Worm (Caenorhabditis elegans) whole organism, L2 larva: ENCODE data around the gene Y40H4A.2.

Experiments
- ZK546.5 ChIP-seq: sonication (generic microtip); optimal IDR thresholded peaks from 2 replicates; lab custom pipeline; 2017; ENCODE audit warnings: missing biosample characterization, missing genetic modification characterization
- aly-2 ChIP-seq: fragments of 150-350 bp; optimal IDR thresholded peaks from 2 replicates; lab custom pipeline; 2014; ENCODE audit warnings: missing biosample characterization, missing genetic modification characterization
- ama-1 ChIP-seq: fragments of 150-350 bp; optimal IDR thresholded peaks from 2 replicates; lab custom pipeline; 2018; ENCODE audit warnings: inconsistent platforms
- ceh-82 ChIP-seq: fragments of 150-350 bp; optimal IDR thresholded peaks from 2 replicates; lab custom pipeline; 2014; ENCODE audit warnings: missing biosample characterization, missing genetic modification characterization
- dmd-4 ChIP-seq: sonication (generic microtip); optimal IDR thresholded peaks from 2 replicates; lab custom pipeline; 2017; ENCODE audit warnings: missing biosample characterization, missing genetic modification characterization
- elt-1 ChIP-seq: fragments of 150-350 bp; optimal IDR thresholded peaks from 2 replicates; lab custom pipeline; 2014; ENCODE audit warnings: missing biosample characterization, missing genetic modification characterization
- fos-1 ChIP-seq: fragments of 150-350 bp; optimal IDR thresholded peaks from 2 replicates; lab custom pipeline; 2014; ENCODE audit warnings: missing biosample characterization, missing genetic modification characterization
- lsy-2 ChIP-seq, 2 experiments: fragments of 150-350 bp in 1 of 2; sonication (generic microtip) in 1 of 2; optimal IDR thresholded peaks; 2 replicates each; lab custom pipeline; 2014 to 2017; ENCODE audit warnings: missing biosample characterization in 2 of 2, missing genetic modification characterization in 2 of 2
- mab-5 ChIP-seq: fragments of 150-350 bp; optimal IDR thresholded peaks from 2 replicates; lab custom pipeline; 2014; ENCODE audit warnings: missing biosample characterization, missing genetic modification characterization
- mbf-1 ChIP-seq: sonication (generic microtip); optimal IDR thresholded peaks from 2 replicates; lab custom pipeline; 2017; ENCODE audit warnings: missing biosample characterization, missing genetic modification characterization
- mdl-1 ChIP-seq, 2 experiments: fragments of 150-350 bp in 1 of 2; sonication (generic microtip) in 1 of 2; optimal IDR thresholded peaks; 2 replicates each; lab custom pipeline; 2017; ENCODE audit warnings: missing biosample characterization in 2 of 2, missing genetic modification characterization in 2 of 2
- nhr-10 ChIP-seq: sonication (generic microtip); optimal IDR thresholded peaks from 2 replicates; lab custom pipeline; 2017; ENCODE audit warnings: missing biosample characterization, missing genetic modification characterization
- nhr-12 ChIP-seq: fragments of 150-350 bp; optimal IDR thresholded peaks from 2 replicates; lab custom pipeline; 2014; ENCODE audit warnings: missing biosample characterization, missing genetic modification characterization
- nhr-129 ChIP-seq: fragments of 150-350 bp; optimal IDR thresholded peaks from 2 replicates; lab custom pipeline; 2014; ENCODE audit warnings: missing biosample characterization, missing genetic modification characterization
- nhr-21 ChIP-seq: fragments of 150-350 bp; optimal IDR thresholded peaks from 2 replicates; lab custom pipeline; 2014; ENCODE audit warnings: missing biosample characterization, missing genetic modification characterization
- nhr-23 ChIP-seq: fragments of 150-350 bp; optimal IDR thresholded peaks from 2 replicates; lab custom pipeline; 2014; ENCODE audit warnings: missing biosample characterization, missing genetic modification reagents, missing genetic modification characterization
- nhr-237 ChIP-seq: fragments of 150-350 bp; optimal IDR thresholded peaks from 2 replicates; lab custom pipeline; 2014; ENCODE audit warnings: missing biosample characterization, missing genetic modification characterization
- nhr-25 ChIP-seq: fragments of 150-350 bp; sonication (generic microtip); optimal IDR thresholded peaks from 3 replicates; lab custom pipeline; 2014; ENCODE audit warnings: missing biosample characterization, missing genetic modification characterization
- nhr-6 ChIP-seq: fragments of 150-350 bp; optimal IDR thresholded peaks from 2 replicates; lab custom pipeline; 2014; ENCODE audit warnings: missing biosample characterization, missing genetic modification characterization
- nhr-77 ChIP-seq: fragments of 150-350 bp; optimal IDR thresholded peaks from 2 replicates; lab custom pipeline; 2014; ENCODE audit warnings: missing biosample characterization, missing genetic modification characterization
- peb-1 ChIP-seq: fragments of 150-350 bp; optimal IDR thresholded peaks from 2 replicates; lab custom pipeline; 2014; ENCODE audit warnings: missing biosample characterization, missing genetic modification characterization
- sem-4 ChIP-seq: fragments of 150-350 bp; optimal IDR thresholded peaks from 2 replicates; lab custom pipeline; 2014; ENCODE audit warnings: missing biosample characterization, missing genetic modification reagents, missing genetic modification characterization
- sma-3 ChIP-seq: sonication (generic microtip); optimal IDR thresholded peaks from 2 replicates; lab custom pipeline; 2016; ENCODE audit warnings: missing genetic modification reagents, missing genetic modification characterization, missing compliant biosample characterization
- sma-9 ChIP-seq, 2 experiments: fragments of 150-350 bp in 1 of 2; sonication (generic microtip) in 1 of 2; optimal IDR thresholded peaks; 2 replicates each; lab custom pipeline; 2014 to 2016; ENCODE audit warnings: missing genetic modification characterization in 2 of 2, mild to moderate bottlenecking in 1 of 2, missing biosample characterization in 1 of 2, missing compliant biosample characterization in 1 of 2, missing genetic modification reagents in 1 of 2, moderate library complexity in 1 of 2
- snpc-4 ChIP-seq: fragments of 150-350 bp; optimal IDR thresholded peaks from 2 replicates; lab custom pipeline; 2014; ENCODE audit warnings: missing biosample characterization, missing genetic modification characterization
- unc-39 ChIP-seq: fragments of 150-350 bp; optimal IDR thresholded peaks from 2 replicates; lab custom pipeline; 2014; ENCODE audit warnings: missing biosample characterization, missing genetic modification characterization
- unc-62 ChIP-seq: fragments of 150-350 bp; optimal IDR thresholded peaks from 2 replicates; lab custom pipeline; 2014; ENCODE audit warnings: missing biosample characterization, missing genetic modification reagents, missing genetic modification characterization
- zag-1 ChIP-seq: fragments of 150-350 bp; optimal IDR thresholded peaks from 2 replicates; lab custom pipeline; 2014; ENCODE audit warnings: missing biosample characterization, missing genetic modification characterization
- ztf-1 ChIP-seq: fragments of 200-800 bp; sonication (Bioruptor generic); conservative IDR thresholded peaks from 2 replicates; pipeline ENCODE4 v1.3.6; 2022; ENCODE audit warnings: missing genetic modification characterization, missing compliant biosample characterization
- ztf-11 ChIP-seq: sonication (generic microtip); optimal IDR thresholded peaks from 2 replicates; lab custom pipeline; 2017; ENCODE audit warnings: missing biosample characterization, missing genetic modification characterization

The Y40H4A.2 gene

DNA sequence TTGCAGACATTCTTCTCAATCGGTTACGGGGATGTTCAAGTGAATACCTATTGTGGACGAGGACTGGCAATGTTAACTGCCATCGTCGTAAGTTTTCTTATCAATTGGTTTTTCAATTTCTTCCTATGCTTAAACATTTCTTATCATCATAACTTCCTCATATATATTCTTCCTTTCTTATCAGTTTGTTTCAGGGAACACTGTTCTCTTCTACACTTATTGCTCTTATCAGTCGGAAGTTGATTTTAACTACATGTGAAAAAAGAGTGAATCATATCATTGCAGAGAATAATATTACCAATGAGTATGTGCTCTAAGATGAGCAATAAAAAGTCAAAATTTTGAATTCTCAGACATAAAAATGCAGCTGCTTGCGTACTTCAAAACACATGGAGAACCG, 43.1 kb downstream of the Y40H4A.2 start:
- TF ChIP-seq aly-2 (tag; lab: Kevin White, UChicago) (no peak), fos-1 (tag; lab: Kevin White, UChicago) (peak; percentile 96)

DNA sequence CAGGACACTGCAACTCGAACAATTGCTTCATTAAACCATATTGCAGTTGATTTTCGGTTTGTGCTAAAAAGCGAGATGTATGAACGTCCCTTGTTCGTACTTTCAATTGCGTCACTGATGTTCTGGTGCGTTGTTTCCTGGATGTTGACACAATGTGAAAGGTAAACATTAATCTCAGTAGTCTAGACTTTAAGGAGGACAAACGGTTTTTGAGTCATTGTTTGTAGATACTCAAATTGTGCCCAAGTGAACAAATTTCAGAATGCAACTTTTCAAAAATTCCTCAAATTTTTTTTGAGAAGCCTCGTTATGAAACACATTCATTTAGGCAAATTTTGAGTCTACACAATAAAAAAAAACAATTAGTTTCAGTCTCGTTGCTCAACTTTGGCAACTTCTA, 44.3 kb downstream of the Y40H4A.2 start:
- no peak for TF ChIP-seq sem-4 (tag; lab: Kevin White, UChicago)
- TF ChIP-seq mdl-1 (tag; optimal IDR thresholded peaks at IDR 0.05; lab: Kevin White, UChicago): no peak
- no peak for TF ChIP-seq dmd-4 (tag; lab: Kevin White, UChicago)
- TF ChIP-seq nhr-129: no peak
- TF ChIP-seq zag-1 (tag; lab: Kevin White, UChicago): no peak
- TF ChIP-seq lsy-2 (tag; optimal IDR thresholded peaks at IDR 0.05; lab: Kevin White, UChicago): no peak
- TF ChIP-seq nhr-12 (tag; lab: Kevin White, UChicago): no peak
- TF ChIP-seq sma-3 (GFP tag; lab: Kevin White, UChicago): no peak
- TF ChIP-seq nhr-237 (tag; lab: Kevin White, UChicago): no peak
- no peak for TF ChIP-seq nhr-10 (tag; lab: Kevin White, UChicago)
- TF ChIP-seq nhr-77 (tag; lab: Kevin White, UChicago): no peak
- TF ChIP-seq mab-5 (tag; lab: Kevin White, UChicago): no peak
- TF ChIP-seq peb-1 (tag; lab: Kevin White, UChicago): no peak
- no peak for TF ChIP-seq snpc-4 (tag; lab: Kevin White, UChicago)
- no peak for TF ChIP-seq ZK546.5 (tag; lab: Kevin White, UChicago)

DNA sequence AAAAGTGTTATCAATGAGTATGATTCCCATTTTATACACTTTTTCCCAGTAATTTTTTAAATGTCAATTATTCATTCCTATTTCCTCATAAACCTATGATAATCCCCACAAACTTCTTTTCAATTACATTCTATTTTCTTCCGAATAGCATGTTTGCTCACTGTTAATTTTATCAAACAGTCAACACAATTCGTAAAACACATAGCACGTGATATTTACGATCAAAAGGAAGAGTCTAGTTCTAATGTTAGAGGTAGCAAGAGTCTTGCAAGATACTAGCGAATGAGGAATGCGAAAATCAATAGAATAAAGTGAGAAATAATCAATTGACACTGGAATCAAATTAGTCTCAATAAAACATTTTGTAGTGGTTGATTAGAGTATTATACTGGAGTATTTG, 45.9 kb downstream of the Y40H4A.2 start:
- TF ChIP-seq unc-39 (tag; lab: Kevin White, UChicago) (no peak), sem-4 (tag; lab: Kevin White, UChicago) (no peak), mdl-1 (tag; optimal IDR thresholded peaks at IDR 0.05; lab: Kevin White, UChicago) (no peak), aly-2 (tag; lab: Kevin White, UChicago) (no peak), sma-9 (GFP tag; optimal IDR thresholded peaks at IDR 0.05; lab: Kevin White, UChicago) (no peak), sma-9 (tag; optimal IDR thresholded peaks at IDR 0.05; lab: Kevin White, UChicago) (no peak), nhr-6 (tag; lab: Kevin White, UChicago) (no peak), sma-3 (GFP tag; lab: Kevin White, UChicago) (no peak), ama-1 (lab: Kevin White, UChicago) (no peak)

DNA sequence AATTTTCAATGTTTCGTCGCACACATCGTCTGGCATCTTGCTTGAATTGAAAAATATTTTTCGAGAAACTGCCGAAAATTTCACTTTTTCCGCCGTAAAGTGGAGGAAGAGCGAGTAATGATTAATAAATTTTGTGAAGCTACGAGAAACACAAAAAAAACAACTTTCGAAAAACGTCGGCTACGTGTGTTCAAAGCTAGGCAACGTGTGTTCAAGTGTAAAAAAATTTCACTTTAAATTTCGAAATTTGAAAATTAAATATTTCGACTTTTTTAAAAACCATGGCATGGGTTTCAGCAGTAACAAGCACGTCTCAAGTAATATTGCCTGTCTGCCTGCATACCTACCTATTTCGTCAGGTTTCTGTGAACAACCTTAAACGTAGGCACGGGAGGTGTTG, 49.0 kb downstream of the Y40H4A.2 start, which contains the start of gene tag-191:
TSS of gene tag-191 (minus strand) at position 101 of the 400 bp plus-strand sequence.
- no peak for TF ChIP-seq unc-62 (GFP tag; lab: Kevin White, UChicago)
- TF ChIP-seq sem-4 (tag; lab: Kevin White, UChicago): no peak
- no peak for TF ChIP-seq ceh-82 (tag; lab: Kevin White, UChicago)
- TF ChIP-seq nhr-21 (tag; lab: Kevin White, UChicago): no peak
- no peak for TF ChIP-seq nhr-10 (tag; lab: Kevin White, UChicago)
- TF ChIP-seq elt-1 (tag; lab: Kevin White, UChicago): no peak
- no peak for TF ChIP-seq ztf-1 (GFP tag; lab: Robert Waterston, UW)
- TF ChIP-seq nhr-25 (tag; lab: Kevin White, UChicago): no peak
- no peak for TF ChIP-seq nhr-77 (tag; lab: Kevin White, UChicago)
- TF ChIP-seq mbf-1 (tag; lab: Kevin White, UChicago): no peak
- no peak for TF ChIP-seq mdl-1 (tag; optimal IDR thresholded peaks at IDR 0.05; lab: Kevin White, UChicago)
- no peak for TF ChIP-seq ztf-11 (tag; lab: Kevin White, UChicago)
- no peak for TF ChIP-seq mab-5 (tag; lab: Kevin White, UChicago)
- no peak for TF ChIP-seq nhr-23
